Worm (Caenorhabditis elegans) whole organism, young adult: ENCODE data around the gene cutl-27.

Experiments used
- F37B4.10 ChIP-seq: fragments of 200-800 bp; sonication (Bioruptor generic); IDR thresholded peaks from 2 replicates; pipeline ENCODE4 v1.3.6; 2022; ENCODE audit warnings: missing genetic modification characterization, missing compliant biosample characterization
- F57C9.4 ChIP-seq: sonication (generic microtip); optimal IDR thresholded peaks from 2 replicates; lab custom pipeline; 2017; ENCODE audit warnings: mild to moderate bottlenecking, missing genetic modification characterization, missing compliant biosample characterization
- Y56A3A.18 ChIP-seq: fragments of 200-800 bp; sonication (Bioruptor generic); IDR thresholded peaks from 2 replicates; pipeline ENCODE4 v1.3.6; 2022; ENCODE audit warnings: missing genetic modification reagents, missing genetic modification characterization, missing compliant biosample characterization
- bed-2 ChIP-seq: fragments of 200-800 bp; sonication (Bioruptor generic); IDR thresholded peaks from 2 replicates; pipeline ENCODE4 v1.3.6; 2022; ENCODE audit warnings: missing genetic modification reagents, missing genetic modification characterization, missing compliant biosample characterization
- ceh-100 ChIP-seq: fragments of 200-800 bp; sonication (Bioruptor generic); IDR thresholded peaks from 2 replicates; pipeline ENCODE4 v1.3.6; 2022; ENCODE audit warnings: missing genetic modification reagents, missing genetic modification characterization, missing compliant biosample characterization
- dpl-1 ChIP-seq: fragments of 150-350 bp; optimal IDR thresholded peaks from 2 replicates; lab custom pipeline; 2014; ENCODE audit warnings: missing biosample characterization, missing genetic modification reagents, missing genetic modification characterization
- egrh-3 ChIP-seq: fragments of 200-800 bp; sonication (Bioruptor generic); IDR thresholded peaks from 2 replicates; pipeline ENCODE4 v1.3.6; 2022; ENCODE audit warnings: missing genetic modification reagents, missing genetic modification characterization, missing compliant biosample characterization
- madf-6 ChIP-seq: fragments of 200-800 bp; sonication (Bioruptor generic); IDR thresholded peaks from 2 replicates; pipeline ENCODE4 v1.3.6; 2022; ENCODE audit warnings: missing genetic modification reagents, missing genetic modification characterization, missing compliant biosample characterization
- snpc-4 ChIP-seq, 5 experiments: fragments of 150-350 bp in 1 of 5; sonication (generic microtip) in 4 of 5; optimal IDR thresholded peaks; 2 replicates each; lab custom pipeline; 2014 to 2018; ENCODE audit warnings: missing genetic modification characterization in 5 of 5, missing biosample characterization in 3 of 5, antibody characterized with exemption in 2 of 5, mild to moderate bottlenecking in 2 of 5, missing compliant biosample characterization in 2 of 5, missing genotype in 2 of 5, moderate library complexity in 2 of 5, missing genetic modification reagents in 1 of 5
- somi-1 ChIP-seq: fragments of 200-800 bp; sonication (Bioruptor generic); optimal IDR thresholded peaks from 2 replicates; lab custom pipeline; 2018; ENCODE audit warnings: mild to moderate bottlenecking, missing genetic modification characterization, missing compliant biosample characterization
- unc-62 ChIP-seq: fragments of 150-350 bp; optimal IDR thresholded peaks from 2 replicates; lab custom pipeline; 2014; ENCODE audit warnings: missing biosample characterization, missing genetic modification reagents, missing genetic modification characterization
- zfh-2 ChIP-seq: fragments of 200-800 bp; sonication (Bioruptor generic); conservative IDR thresholded peaks from 2 replicates; pipeline ENCODE4 v1.3.6; 2022; ENCODE audit warnings: missing genetic modification reagents, missing genetic modification characterization, missing compliant biosample characterization
- zim-3 ChIP-seq: sonication (generic microtip); optimal IDR thresholded peaks from 2 replicates; lab custom pipeline; 2017; ENCODE audit warnings: mild to moderate bottlenecking, missing genetic modification characterization, moderate library complexity, missing compliant biosample characterization
- ztf-3 ChIP-seq: fragments of 200-800 bp; sonication (Bioruptor generic); optimal IDR thresholded peaks from 2 replicates; lab custom pipeline; 2018; ENCODE audit warnings: mild to moderate bottlenecking, missing genetic modification characterization, missing compliant biosample characterization

- TF ChIP-seq snpc-4 (GFP tag; optimal IDR thresholded peaks at IDR 0.05; lab: Kevin White, UChicago) (no peak), snpc-4 (tag; optimal IDR thresholded peaks at IDR 0.05; lab: Kevin White, UChicago) (no peak), Y56A3A.18 (GFP tag; lab: Robert Waterston, UW) (no peak), dpl-1 (no peak), zim-3 (no peak), zfh-2 (no peak), F57C9.4 (tag; lab: Kevin White, UChicago) (no peak), F37B4.10 (GFP tag; lab: Robert Waterston, UW) (no peak), ztf-3 (GFP tag; lab: Kevin White, UChicago) (no peak), ceh-100 (GFP tag; lab: Robert Waterston, UW) (no peak), unc-62 (GFP tag; lab: Kevin White, UChicago) (peak; percentile 48), bed-2 (no peak), madf-6 (GFP tag; lab: Robert Waterston, UW) (no peak), egrh-3 (GFP tag; lab: Robert Waterston, UW) (no peak), somi-1 (no peak)
These were observed 38.6 kb downstream of the cutl-27 start, which contains the start of gene ZK822.10 for ce11 chrIV:11916907-11917306.
